Fruit fly (Drosophila melanogaster) whole organism, embryonic: ENCODE measurements around the gene CG13658.

Experiments
- ATbp ChIP-seq: fragments of 200-800 bp; sonication (Bioruptor generic); optimal IDR thresholded peaks from 2 replicates; lab custom pipeline; 2017; ENCODE audit warnings: missing biosample characterization, mild to moderate bottlenecking, missing genetic modification characterization, missing genetic modification reagents
- Awh ChIP-seq: fragments of 200-800 bp; sonication (Bioruptor generic); IDR thresholded peaks from 2 replicates; pipeline ENCODE4, ENCODE4 v1.3.6; 2022; ENCODE audit warnings: missing biosample characterization, missing genetic modification characterization
- C15 ChIP-seq: fragments of 200-800 bp; sonication (Bioruptor generic); IDR thresholded peaks from 3 replicates; pipeline ENCODE4 v1.3.6; 2022; ENCODE audit warnings: missing biosample characterization, missing genetic modification characterization
- CG10147 ChIP-seq: fragments of 200-800 bp; sonication (Bioruptor generic); optimal IDR thresholded peaks from 2 replicates; lab custom pipeline; 2019; ENCODE audit warnings: missing biosample characterization, mild to moderate bottlenecking, missing genetic modification characterization, moderate library complexity
- CG10274 ChIP-seq: fragments of 200-800 bp; sonication (Bioruptor generic); optimal IDR thresholded peaks from 3 replicates; lab custom pipeline; 2017; ENCODE audit warnings: missing biosample characterization, mild to moderate bottlenecking, missing genetic modification characterization
- CG11695 ChIP-seq: fragments of 200-800 bp; sonication (Bioruptor generic); IDR thresholded peaks from 3 replicates; pipeline ENCODE4 v1.3.6; 2022; ENCODE audit warnings: missing biosample characterization, missing genetic modification characterization
- CG12071 ChIP-seq: fragments of 200-800 bp; sonication (Bioruptor generic); optimal IDR thresholded peaks from 3 replicates; lab custom pipeline; 2018; ENCODE audit warnings: missing biosample characterization, mild to moderate bottlenecking, missing genetic modification characterization
- CG12942 ChIP-seq: fragments of 200-800 bp; sonication (Bioruptor generic); optimal IDR thresholded peaks from 3 replicates; lab custom pipeline; 2016; ENCODE audit warnings: missing biosample characterization, missing genetic modification characterization
- CG13894 ChIP-seq: fragments of 200-800 bp; sonication (Bioruptor generic); optimal IDR thresholded peaks from 3 replicates; lab custom pipeline; 2018; ENCODE audit warnings: missing biosample characterization, mild to moderate bottlenecking, missing genetic modification characterization, moderate library complexity
- CG14860 ChIP-seq: fragments of 200-800 bp; sonication (Bioruptor generic); IDR thresholded peaks from 3 replicates; pipeline ENCODE4 v1.3.6; 2022; ENCODE audit warnings: missing biosample characterization, missing genetic modification characterization; ENCODE audit not compliant: partially characterized antibody
- CG15514 ChIP-seq: fragments of 200-800 bp; sonication (Bioruptor generic); optimal IDR thresholded peaks from 3 replicates; lab custom pipeline; 2017; ENCODE audit warnings: missing biosample characterization, missing genetic modification characterization, mild to moderate bottlenecking, moderate library complexity, missing genetic modification reagents
- CG1603 ChIP-seq: fragments of 200-800 bp; sonication (Bioruptor generic); optimal IDR thresholded peaks from 2 replicates; lab custom pipeline; 2019; ENCODE audit warnings: missing biosample characterization, mild to moderate bottlenecking, missing genetic modification characterization, moderate library complexity
- CG17568 ChIP-seq: fragments of 200-800 bp; sonication (Bioruptor generic); optimal IDR thresholded peaks from 2 replicates; lab custom pipeline; 2018; ENCODE audit warnings: missing biosample characterization, mild to moderate bottlenecking, missing genetic modification characterization, moderate library complexity
- CG17912 ChIP-seq: fragments of 200-800 bp; sonication (Bioruptor generic); optimal IDR thresholded peaks from 2 replicates; lab custom pipeline; 2018; ENCODE audit warnings: missing biosample characterization, mild to moderate bottlenecking, missing genetic modification characterization
- CG1792 ChIP-seq: fragments of 200-800 bp; sonication (Bioruptor generic); optimal IDR thresholded peaks from 2 replicates; lab custom pipeline; 2016; ENCODE audit warnings: missing biosample characterization, missing genetic modification characterization
- CG31365 ChIP-seq: fragments of 200-800 bp; sonication (Bioruptor generic); optimal IDR thresholded peaks from 2 replicates; lab custom pipeline; 2018; ENCODE audit warnings: missing biosample characterization, mild to moderate bottlenecking, missing genetic modification characterization
- CG34376 ChIP-seq: fragments of 200-800 bp; sonication (Bioruptor generic); optimal IDR thresholded peaks from 2 replicates; lab custom pipeline; 2018; ENCODE audit warnings: missing biosample characterization, mild to moderate bottlenecking, missing genetic modification characterization
- CG3847 ChIP-seq: fragments of 200-800 bp; sonication (Bioruptor generic); IDR thresholded peaks from 2 replicates; pipeline ENCODE4 v1.3.6; 2022; ENCODE audit warnings: missing biosample characterization, missing genetic modification characterization
- CG5180 ChIP-seq: fragments of 200-800 bp; sonication (Bioruptor generic); optimal IDR thresholded peaks from 3 replicates; lab custom pipeline; 2017; ENCODE audit warnings: missing biosample characterization, missing genetic modification characterization, mild to moderate bottlenecking, moderate library complexity, missing genetic modification reagents
- CG6791 ChIP-seq: fragments of 200-800 bp; sonication (Bioruptor generic); IDR thresholded peaks from 3 replicates; pipeline ENCODE4 v1.3.6; 2022; ENCODE audit warnings: missing biosample characterization, missing genetic modification characterization; ENCODE audit not compliant: partially characterized antibody
- CG6854 ChIP-seq: fragments of 200-800 bp; sonication (Bioruptor generic); optimal IDR thresholded peaks from 3 replicates; lab custom pipeline; 2017; ENCODE audit warnings: missing biosample characterization, mild to moderate bottlenecking, missing genetic modification characterization
- CG7786 ChIP-seq: fragments of 200-800 bp; sonication (Bioruptor generic); optimal IDR thresholded peaks from 2 replicates; lab custom pipeline; 2016; ENCODE audit warnings: missing biosample characterization, missing genetic modification characterization
- CG7928 ChIP-seq: fragments of 200-800 bp; sonication (Bioruptor generic); optimal IDR thresholded peaks from 2 replicates; lab custom pipeline; 2017; ENCODE audit warnings: missing biosample characterization, mild to moderate bottlenecking, missing genetic modification characterization
- CG9437 ChIP-seq: fragments of 200-800 bp; sonication (Bioruptor generic); optimal IDR thresholded peaks from 2 replicates; lab custom pipeline; 2018; ENCODE audit warnings: missing biosample characterization, mild to moderate bottlenecking, missing genetic modification characterization
- Dad ChIP-seq: fragments of 200-800 bp; sonication (Bioruptor generic); optimal IDR thresholded peaks from 3 replicates; lab custom pipeline; 2016; ENCODE audit warnings: missing biosample characterization, missing genetic modification characterization
- Fer1 ChIP-seq: fragments of 200-800 bp; sonication (Bioruptor generic); optimal IDR thresholded peaks from 2 replicates; lab custom pipeline; 2017; ENCODE audit warnings: missing biosample characterization, mild to moderate bottlenecking, missing genetic modification characterization
- Fer2 ChIP-seq: fragments of 200-800 bp; sonication (Bioruptor generic); optimal IDR thresholded peaks from 2 replicates; lab custom pipeline; 2018; ENCODE audit warnings: missing biosample characterization, mild to moderate bottlenecking, missing genetic modification characterization, moderate library complexity
- HLH3B ChIP-seq: fragments of 200-800 bp; sonication (Bioruptor generic); IDR thresholded peaks from 2 replicates; pipeline ENCODE4 v1.3.6; 2022; ENCODE audit warnings: missing biosample characterization, missing genetic modification characterization
- Hand ChIP-seq: fragments of 200-800 bp; sonication (Bioruptor generic); optimal IDR thresholded peaks from 2 replicates; lab custom pipeline; 2017; ENCODE audit warnings: mild to moderate bottlenecking, missing biosample characterization, missing genetic modification reagents, missing genetic modification characterization
- HmgZ ChIP-seq: fragments of 200-800 bp; sonication (Bioruptor generic); optimal IDR thresholded peaks from 2 replicates; lab custom pipeline; 2018; ENCODE audit warnings: missing biosample characterization, mild to moderate bottlenecking, missing genetic modification characterization
- MTF-1 ChIP-seq: fragments of 200-800 bp; sonication (Bioruptor generic); optimal IDR thresholded peaks from 2 replicates; lab custom pipeline; 2018; ENCODE audit warnings: missing biosample characterization, mild to moderate bottlenecking, missing genetic modification characterization, borderline replicate concordance
- Mes4 ChIP-seq: fragments of 200-800 bp; sonication (Bioruptor generic); optimal IDR thresholded peaks from 2 replicates; lab custom pipeline; 2016; ENCODE audit warnings: missing biosample characterization, missing genetic modification characterization
- NC2β ChIP-seq: fragments of 200-800 bp; sonication (Bioruptor generic); optimal IDR thresholded peaks from 2 replicates; lab custom pipeline; 2016; ENCODE audit warnings: missing biosample characterization, missing genetic modification characterization
- NfI ChIP-seq: fragments of 200-800 bp; sonication (Bioruptor generic); optimal IDR thresholded peaks from 3 replicates; lab custom pipeline; 2018; ENCODE audit warnings: missing biosample characterization, mild to moderate bottlenecking, missing genetic modification characterization, moderate library complexity
- bab2 ChIP-seq: fragments of 200-800 bp; sonication (Bioruptor generic); optimal IDR thresholded peaks from 2 replicates; lab custom pipeline; 2016; ENCODE audit warnings: missing biosample characterization, missing genetic modification characterization
- bsh ChIP-seq, 2 experiments: fragments of 200-800 bp; sonication (Bioruptor generic); optimal IDR thresholded peaks; 2 replicates each; lab custom pipeline; 2017 to 2018; ENCODE audit warnings: mild to moderate bottlenecking in 2 of 2, missing biosample characterization in 2 of 2, missing genetic modification characterization in 2 of 2, moderate library complexity in 1 of 2
- cwo ChIP-seq: fragments of 200-800 bp; sonication (Bioruptor generic); optimal IDR thresholded peaks from 3 replicates; lab custom pipeline; 2017; ENCODE audit warnings: missing biosample characterization, missing genetic modification characterization, mild to moderate bottlenecking, moderate library complexity, missing genetic modification reagents
- dmrt99B ChIP-seq: fragments of 200-800 bp; sonication (Bioruptor generic); optimal IDR thresholded peaks from 2 replicates; lab custom pipeline; 2018; ENCODE audit warnings: missing biosample characterization, mild to moderate bottlenecking, missing genetic modification characterization, moderate library complexity
- exex ChIP-seq: fragments of 200-800 bp; sonication (Bioruptor generic); optimal IDR thresholded peaks from 4 replicates; lab custom pipeline; 2018; ENCODE audit warnings: missing biosample characterization, mild to moderate bottlenecking, missing genetic modification characterization, moderate library complexity
- gcm2 ChIP-seq: fragments of 200-800 bp; sonication (Bioruptor generic); optimal IDR thresholded peaks from 2 replicates; lab custom pipeline; 2016; ENCODE audit warnings: missing biosample characterization, missing genetic modification characterization
- gem ChIP-seq: fragments of 200-800 bp; sonication (Bioruptor generic); optimal IDR thresholded peaks from 2 replicates; lab custom pipeline; 2019; ENCODE audit warnings: missing biosample characterization, mild to moderate bottlenecking, missing genetic modification characterization, moderate library complexity
- h ChIP-seq: fragments of >200 bp; optimal IDR thresholded peaks from 2 replicates; lab custom pipeline; 2017
- jigr1 ChIP-seq: fragments of 200-800 bp; sonication (Bioruptor generic); IDR thresholded peaks from 3 replicates; pipeline ENCODE4 v1.3.6; 2022; ENCODE audit warnings: missing biosample characterization, missing genetic modification characterization
- kah ChIP-seq: fragments of 200-800 bp; sonication (Bioruptor generic); optimal IDR thresholded peaks from 2 replicates; lab custom pipeline; 2018; ENCODE audit warnings: missing biosample characterization, mild to moderate bottlenecking, missing genetic modification characterization
- lab ChIP-seq: fragments of 200-800 bp; sonication (Bioruptor generic); optimal IDR thresholded peaks from 3 replicates; lab custom pipeline; 2017; ENCODE audit warnings: missing biosample characterization, missing genetic modification characterization, mild to moderate bottlenecking, moderate library complexity, missing genetic modification reagents
- org-1 ChIP-seq: fragments of 200-800 bp; sonication (Bioruptor generic); optimal IDR thresholded peaks from 2 replicates; lab custom pipeline; 2017; ENCODE audit warnings: missing biosample characterization, missing genetic modification characterization
- otp ChIP-seq: fragments of 200-800 bp; sonication (Bioruptor generic); IDR thresholded peaks from 3 replicates; pipeline ENCODE4, ENCODE4 v1.3.6; 2022; ENCODE audit warnings: missing biosample characterization, missing genetic modification characterization
- sqz ChIP-seq: fragments of 200-800 bp; sonication (Bioruptor generic); optimal IDR thresholded peaks from 3 replicates; lab custom pipeline; 2018; ENCODE audit warnings: missing biosample characterization, mild to moderate bottlenecking, missing genetic modification characterization
- wdn ChIP-seq: fragments of 200-800 bp; sonication (Bioruptor generic); IDR thresholded peaks from 2 replicates; pipeline ENCODE4 v1.3.6; 2022; ENCODE audit warnings: missing biosample characterization, missing genetic modification characterization
- wek ChIP-seq: fragments of 200-800 bp; sonication (Bioruptor generic); optimal IDR thresholded peaks from 3 replicates; lab custom pipeline; 2018; ENCODE audit warnings: missing biosample characterization, mild to moderate bottlenecking, missing genetic modification characterization, moderate library complexity

CG13658 gene

DNA sequence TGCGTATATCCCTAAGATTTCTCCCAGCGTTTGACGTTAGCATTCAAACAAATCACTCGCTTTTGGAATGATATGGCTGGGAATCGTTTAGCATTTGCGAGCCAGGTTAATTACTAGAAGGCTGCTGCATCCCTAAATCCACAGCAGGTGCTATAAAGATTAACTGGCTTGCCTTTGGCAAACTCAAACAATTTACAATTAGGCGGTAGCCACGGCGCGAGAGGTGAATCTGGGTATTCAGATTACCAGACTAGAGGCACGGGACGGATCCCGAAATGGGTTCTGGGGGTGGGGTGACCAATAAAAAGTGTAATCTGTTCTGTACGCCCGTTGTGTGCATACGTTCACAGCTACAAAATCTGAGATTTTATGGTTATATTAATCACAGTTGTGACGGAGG, 6.1 kb upstream of the CG13658 start, which contains the start of gene CG11892 (continued):
- TF ChIP-seq Awh (GFP tag; lab: Robert Waterston, UW) (no peak), Mes4 (GFP tag; lab: Kevin White, UChicago) (no peak), CG1603 (tag; lab: Kevin White, UChicago) (peak; percentile 56), CG12071 (GFP tag; lab: Kevin White, UChicago) (peak; percentile 81), bsh (GFP tag; optimal IDR thresholded peaks at IDR 0.05; lab: Kevin White, UChicago) (no peak), CG7928 (GFP tag; lab: Kevin White, UChicago) (peak; percentile 45), CG5180 (peak; percentile 33), jigr1 (GFP tag; lab: Robert Waterston, UW) (no peak), Fer2 (tag; lab: Kevin White, UChicago) (no peak), sqz (GFP tag; lab: Kevin White, UChicago) (no peak), C15 (GFP tag; lab: Robert Waterston, UW) (0 out of 3 replicates have a peak, but pooled peaks have one; percentile 32), gcm2 (GFP tag; lab: Kevin White, UChicago) (no peak), gem (tag; lab: Kevin White, UChicago) (peak; percentile 53), MTF-1 (GFP tag; lab: Kevin White, UChicago) (peak; percentile 69), CG10147 (peak; percentile 27), CG7786 (no peak), CG31365 (tag; lab: Kevin White, UChicago) (no peak), NC2β (GFP tag; lab: Kevin White, UChicago) (no peak), org-1 (GFP tag; lab: Kevin White, UChicago) (peak; percentile 21), wdn (GFP tag; lab: Robert Waterston, UW) (no peak), Hand (GFP tag; lab: Kevin White, UChicago) (peak; percentile 12), HmgZ (tag; lab: Kevin White, UChicago) (peak; percentile 32), CG9437 (GFP tag; lab: Kevin White, UChicago) (no peak), wek (GFP tag; lab: Kevin White, UChicago) (peak; percentile 49), CG12942 (GFP tag; lab: Kevin White, UChicago) (no peak), otp (GFP tag; lab: Robert Waterston, UW) (peak; percentile 45; the same call in 1 of the 3 replicates), exex (peak; percentile 15), h (no peak), CG15514 (GFP tag; lab: Kevin White, UChicago) (peak; percentile 53), CG10274 (GFP tag; lab: Kevin White, UChicago) (no peak), Fer1 (GFP tag; lab: Kevin White, UChicago) (peak; percentile 74), bab2 (GFP tag; lab: Kevin White, UChicago) (no peak), ATbp (peak; percentile 82), NfI (GFP tag; lab: Kevin White, UChicago) (peak; percentile 41), CG6791 (GFP tag; lab: Robert Waterston, UW) (no peak), lab (GFP tag; lab: Kevin White, UChicago) (peak; percentile 83), CG14860 (no peak), dmrt99B (tag; lab: Kevin White, UChicago) (peak; percentile 27), CG13894 (peak; percentile 68), Dad (GFP tag; lab: Kevin White, UChicago) (no peak), CG17568 (GFP tag; lab: Kevin White, UChicago) (peak; percentile 49), CG11695 (0 out of 3 replicates have a peak, but pooled peaks have one; percentile 20), CG34376 (GFP tag; lab: Kevin White, UChicago) (peak; percentile 17), CG3847 (GFP tag; lab: Robert Waterston, UW) (no peak), HLH3B (GFP tag; lab: Robert Waterston, UW) (no peak), cwo (peak; percentile 54), CG6854 (GFP tag; lab: Kevin White, UChicago) (peak; percentile 40), CG1792 (GFP tag; lab: Kevin White, UChicago) (no peak), kah (no peak), CG17912 (GFP tag; lab: Kevin White, UChicago) (peak; percentile 73)
